Worm (Caenorhabditis elegans): ENCODE results near the gene F14F9.4.

ce11 chrV:5146394-5146793 lies 13.9 kb downstream of the F14F9.4 start, which contains the start of gene F14F9.6:
- TF ChIP-seq ZK546.5 (tag; optimal IDR thresholded peaks at IDR 0.05) (no peak), ztf-1 (GFP tag; conservative IDR thresholded peaks at IDR 0.05) (no peak), egl-27 (tag; optimal IDR thresholded peaks at IDR 0.05) (no peak), lin-13 (GFP tag; optimal IDR thresholded peaks at IDR 0.05) (no peak), ztf-11 (tag; optimal IDR thresholded peaks at IDR 0.05) (no peak)
